Fruit fly (Drosophila melanogaster) S2 (cell line): ENCODE measurements around the gene Sfp24C1.

Experiments
- CG8478 ChIP-seq: fragments of >200 bp; optimal IDR thresholded peaks from 2 replicates; lab custom pipeline; 2018
- CTCF ChIP-seq, 2 experiments: fragments of >200 bp; optimal IDR thresholded peaks; 2 replicates each; lab custom pipeline; 2018

The Sfp24C1 gene

dm6 chr2L:3692466-3692865, 8.0 kb upstream of the Sfp24C1 start, which contains the start of gene CG16704:
Gene CG16704, minus strand, starts transcription at chr2L:3692587.
- TF ChIP-seq CG8478: no peak
- no peak for TF ChIP-seq CTCF (optimal IDR thresholded peaks at IDR 0.05; lab: Kevin White, UChicago)

dm6 chr2L:3693082-3693481, 7.4 kb upstream of the Sfp24C1 start, which contains the start of gene CG3513:
Gene CG3513, minus strand, starts transcription at chr2L:3693182.
- TF ChIP-seq CG8478 (no peak), CTCF (optimal IDR thresholded peaks at IDR 0.05; lab: Kevin White, UChicago) (no peak)

- TF ChIP-seq CTCF (optimal IDR thresholded peaks at IDR 0.05; lab: Kevin White, UChicago) (no peak), CG8478 (no peak)
Measured at dm6 chr2L:3693805-3694204, 6.7 kb upstream of the Sfp24C1 start, which contains the start of gene Acp24A4. Gene Acp24A4, minus strand, starts transcription at chr2L:3693905.

dm6 chr2L:3694920-3695319, 5.6 kb upstream of the Sfp24C1 start, which contains the start of gene CG43165:
Gene CG43165, minus strand, starts transcription at chr2L:3695020.
- TF ChIP-seq CG8478 (no peak), CTCF (optimal IDR thresholded peaks at IDR 0.05; lab: Kevin White, UChicago) (no peak)

dm6 chr2L:3695361-3695818, 5.1 kb upstream of the Sfp24C1 start, which contains the start of gene CG16713:
Gene CG16713, minus strand, starts transcription at chr2L:3695411.
- TF ChIP-seq CG8478 (no peak), CTCF (optimal IDR thresholded peaks at IDR 0.05; lab: Kevin White, UChicago) (no peak)

- TF ChIP-seq CG8478 (no peak), CTCF (optimal IDR thresholded peaks at IDR 0.05; lab: Kevin White, UChicago) (no peak)
Measured at dm6 chr2L:3696438-3696837, 4.0 kb upstream of the Sfp24C1 start, which contains the start of gene IM33. Gene IM33, minus strand, starts transcription at chr2L:3696658.

- TF ChIP-seq CG8478: no peak
- TF ChIP-seq CTCF (optimal IDR thresholded peaks at IDR 0.05; lab: Kevin White, UChicago): no peak
Measured at dm6 chr2L:3697772-3698171, 2.7 kb upstream of the Sfp24C1 start, which contains the start of gene CG3604. Gene CG3604, minus strand, starts transcription at chr2L:3697872.

- TF ChIP-seq CG8478 (no peak), CTCF (optimal IDR thresholded peaks at IDR 0.05; lab: Kevin White, UChicago) (no peak)
Measured at dm6 chr2L:3698992-3699514, 1.4 kb upstream of the Sfp24C1 start, which contains the start of the genes CG10031 and CG42464. Gene CG10031, minus strand, starts transcription at chr2L:3699092. Gene CG42464, plus strand, starts transcription at chr2L:3699464.

- TF ChIP-seq CTCF (optimal IDR thresholded peaks at IDR 0.05; lab: Kevin White, UChicago) (no peak), CG8478 (no peak)
Measured at dm6 chr2L:3699895-3700294, 579 bp upstream of the Sfp24C1 start, which contains the start of gene CG42465. Gene CG42465, plus strand, starts transcription at chr2L:3700195.

dm6 chr2L:3700990-3701389, 516 bp downstream of the Sfp24C1 start, which contains the start of gene CG42467:
Gene CG42467, plus strand, starts transcription at chr2L:3701290.
- TF ChIP-seq CG8478 (no peak), CTCF (optimal IDR thresholded peaks at IDR 0.05; lab: Kevin White, UChicago) (no peak)

dm6 chr2L:3701526-3701925, 1.1 kb downstream of the Sfp24C1 start, which contains the start of gene CG43145:
Gene CG43145, plus strand, starts transcription at chr2L:3701826.
- TF ChIP-seq CTCF (optimal IDR thresholded peaks at IDR 0.05; lab: Kevin White, UChicago) (no peak), CG8478 (no peak)

- no peak for TF ChIP-seq CTCF (optimal IDR thresholded peaks at IDR 0.05; lab: Kevin White, UChicago)
- no peak for TF ChIP-seq CG8478
Measured at dm6 chr2L:3703260-3703659, 2.8 kb downstream of the Sfp24C1 start, which contains the start of gene CG2816. Gene CG2816, plus strand, starts transcription at chr2L:3703659.

dm6 chr2L:3705438-3705921, 5.0 kb downstream of the Sfp24C1 start, which contains the start of gene CG31778:
Gene CG31778, minus strand, starts transcription at chr2L:3705488.
- TF ChIP-seq CG8478: no peak
- no peak for TF ChIP-seq CTCF (optimal IDR thresholded peaks at IDR 0.05; lab: Kevin White, UChicago)

dm6 chr2L:3706963-3707362, 6.5 kb downstream of the Sfp24C1 start, which contains the start of gene CG31777:
Gene CG31777, minus strand, starts transcription at chr2L:3707063.
- TF ChIP-seq CTCF (optimal IDR thresholded peaks at IDR 0.05; lab: Kevin White, UChicago) (no peak), CG8478 (no peak)

- no peak for TF ChIP-seq CTCF (optimal IDR thresholded peaks at IDR 0.05; lab: Kevin White, UChicago)
Measured at dm6 chr2L:3711665-3712064, 11.2 kb downstream of the Sfp24C1 start, which contains the start of gene cutlet. Gene cutlet, minus strand, starts transcription at chr2L:3711748.

dm6 chr2L:3712949-3713416, 12.5 kb downstream of the Sfp24C1 start, which contains the start of the genes CG31955 and CG2818:
Gene CG31955, minus strand, starts transcription at chr2L:3713105.
Gene CG2818, plus strand, starts transcription at chr2L:3713360.
- TF ChIP-seq CTCF (optimal IDR thresholded peaks at IDR 0.05; lab: Kevin White, UChicago) (no peak), CG8478 (no peak)
